Worm (Caenorhabditis elegans): ENCODE measurements around the gene rev-1.
A peak's percentile ranks its signal among the peaks of the same experiment; 100 is the strongest.

- TF ChIP-seq zim-3 (tag; optimal IDR thresholded peaks at IDR 0.05): no peak
- no peak for TF ChIP-seq lir-1 (GFP tag; conservative IDR thresholded peaks at IDR 0.05)
- no peak for TF ChIP-seq die-1 (tag; optimal IDR thresholded peaks at IDR 0.05)
- TF ChIP-seq pha-4 (tag; optimal IDR thresholded peaks at IDR 0.05): no peak
- TF ChIP-seq F49E8.2 (tag; optimal IDR thresholded peaks at IDR 0.05; ENCODE audit: insufficient read depth): no peak
- no peak for TF ChIP-seq let-607 (tag; optimal IDR thresholded peaks at IDR 0.05)
- TF ChIP-seq snpc-4 (GFP tag; optimal IDR thresholded peaks at IDR 0.05): no peak
- TF ChIP-seq snpc-4 (tag; optimal IDR thresholded peaks at IDR 0.05): peak in 1 of 4 experiments; percentile 39
- peak; percentile 18; the same call in 1 of the 2 replicates for TF ChIP-seq Y95B8A.8 (GFP tag; IDR thresholded peaks at IDR 0.05)
- no peak for TF ChIP-seq hlh-26 (GFP tag; conservative IDR thresholded peaks at IDR 0.05)
These were observed 29.8 kb upstream of the rev-1 start for ce11 chrII:7870632-7871031.
